Fruit fly (Drosophila melanogaster) whole organism, prepupa: ENCODE measurements around the gene CG6790.

ENCODE experiments used
- CG10669 ChIP-seq: fragments of 200-800 bp; sonication (Bioruptor generic); optimal IDR thresholded peaks from 3 replicates; lab custom pipeline; 2018; ENCODE audit warnings: missing biosample characterization, mild to moderate bottlenecking, missing genetic modification characterization, moderate library complexity
- CG11294 ChIP-seq: fragments of 200-800 bp; sonication (Bioruptor generic); IDR thresholded peaks from 2 replicates; pipeline ENCODE4 v1.3.6; 2022; ENCODE audit warnings: missing biosample characterization, missing genetic modification characterization
- CG4318 ChIP-seq: fragments of 200-800 bp; sonication (Bioruptor generic); optimal IDR thresholded peaks from 3 replicates; lab custom pipeline; 2017; ENCODE audit warnings: missing biosample characterization, mild to moderate bottlenecking, missing genetic modification characterization
- CG6854 ChIP-seq: fragments of 200-800 bp; sonication (Bioruptor generic); optimal IDR thresholded peaks from 2 replicates; lab custom pipeline; 2017; ENCODE audit warnings: missing biosample characterization, mild to moderate bottlenecking, missing genetic modification characterization
- CG8632 ChIP-seq: fragments of 200-800 bp; sonication (Bioruptor generic); optimal IDR thresholded peaks from 3 replicates; lab custom pipeline; 2016; ENCODE audit warnings: missing biosample characterization, missing genetic modification characterization
- Eip75B ChIP-seq: fragments of 200-800 bp; sonication (Bioruptor generic); optimal IDR thresholded peaks from 3 replicates; lab custom pipeline; 2016; ENCODE audit warnings: missing biosample characterization, missing genetic modification characterization
- Sox102F ChIP-seq: fragments of 200-800 bp; sonication (Bioruptor generic); optimal IDR thresholded peaks from 2 replicates; lab custom pipeline; 2016; ENCODE audit warnings: missing biosample characterization, mild to moderate bottlenecking, missing genetic modification characterization

CG6790 gene

dm6 chr3R:11531893-11532292, 46.7 kb downstream of the CG6790 start:
- no peak for TF ChIP-seq Eip75B (GFP tag; lab: Kevin White, UChicago)
- TF ChIP-seq CG6854 (GFP tag; lab: Kevin White, UChicago) = no peak
- no peak for TF ChIP-seq CG8632 (GFP tag; lab: Kevin White, UChicago)
- no peak for TF ChIP-seq CG11294 (GFP tag; lab: Robert Waterston, UW)
- TF ChIP-seq CG10669 = no peak
- no peak for TF ChIP-seq CG4318 (GFP tag; lab: Kevin White, UChicago)
- TF ChIP-seq Sox102F (GFP tag; lab: Kevin White, UChicago) = no peak
